Fruit fly (Drosophila melanogaster) whole organism, wandering third instar larva: ENCODE data around the gene CG15594.

Experiments
- Abd-B ChIP-seq: fragments of >200 bp; optimal IDR thresholded peaks from 2 replicates; lab custom pipeline; 2017; ENCODE audit warnings: missing biosample characterization, missing genetic modification characterization
- Dfd ChIP-seq: fragments of >200 bp; optimal IDR thresholded peaks from 2 replicates; lab custom pipeline; 2017; ENCODE audit warnings: missing biosample characterization, missing genetic modification characterization
- Hr78 ChIP-seq: fragments of >200 bp; optimal IDR thresholded peaks from 2 replicates; lab custom pipeline; 2017; ENCODE audit warnings: missing biosample characterization, missing genetic modification characterization
- Mio ChIP-seq: sonication (Bioruptor generic); optimal IDR thresholded peaks from 2 replicates; lab custom pipeline; 2016; ENCODE audit warnings: missing biosample characterization, missing genetic modification characterization
- Myc ChIP-seq: fragments of >200 bp; optimal IDR thresholded peaks from 2 replicates; lab custom pipeline; 2017
- foxo ChIP-seq, 2 experiments: fragments of 200-800 bp; sonication (Bioruptor generic); optimal IDR thresholded peaks; 2 replicates in 1 of 2; 3 replicates in 1 of 2; lab custom pipeline; 2016 to 2017; ENCODE audit warnings: missing biosample characterization in 2 of 2, missing genetic modification characterization in 2 of 2
- fru ChIP-seq: fragments of 200-800 bp; sonication (Bioruptor generic); optimal IDR thresholded peaks from 3 replicates; lab custom pipeline; 2016; ENCODE audit warnings: missing biosample characterization, mild to moderate bottlenecking, missing genetic modification characterization
- h ChIP-seq: fragments of 200-800 bp; sonication (Bioruptor generic); optimal IDR thresholded peaks from 3 replicates; lab custom pipeline; 2016; ENCODE audit warnings: missing biosample characterization, mild to moderate bottlenecking, missing genetic modification characterization
- pan ChIP-seq: fragments of >200 bp; optimal IDR thresholded peaks from 2 replicates; lab custom pipeline; 2017

DNA sequence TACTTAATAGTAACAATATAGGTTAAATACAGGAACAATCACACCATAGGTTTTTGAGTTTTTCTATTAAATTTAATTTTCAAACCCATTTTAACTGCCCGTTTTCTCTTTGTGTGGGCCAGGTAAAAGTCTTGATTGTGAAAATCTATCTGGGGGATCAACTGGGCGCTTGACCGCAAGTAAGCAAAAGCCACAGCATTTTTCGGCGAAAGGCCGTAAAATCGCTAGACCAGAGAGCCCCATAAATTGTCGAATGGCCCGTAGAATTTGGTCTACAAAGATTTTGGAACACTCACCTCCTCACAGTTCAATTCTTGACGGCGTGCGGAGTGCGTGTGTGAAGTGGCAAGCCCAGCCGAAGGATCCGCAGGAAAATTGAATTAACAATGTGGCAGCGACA, at the start of gene CG15594:
- TF ChIP-seq pan (no peak), Myc (lab: Kevin White, UChicago) (no peak), Mio (GFP tag; lab: Kevin White, UChicago) (no peak), fru (GFP tag; lab: Kevin White, UChicago) (no peak), Abd-B (GFP tag; lab: Kevin White, UChicago) (no peak), Dfd (no peak), foxo (GFP tag; optimal IDR thresholded peaks at IDR 0.05; lab: Kevin White, UChicago) (no peak), Hr78 (GFP tag; lab: Kevin White, UChicago) (no peak), h (GFP tag; lab: Kevin White, UChicago) (no peak)
